Worm (Caenorhabditis elegans): ENCODE results near the gene srg-40.

ce11 chrV:11164475-11164874 lies at the start of gene srg-40:
- TF ChIP-seq lin-39 (tag; optimal IDR thresholded peaks at IDR 0.05) (no peak), zag-1 (tag; optimal IDR thresholded peaks at IDR 0.05) (no peak), ceh-28 (tag; optimal IDR thresholded peaks at IDR 0.05) (no peak), egl-5 (tag; optimal IDR thresholded peaks at IDR 0.05) (no peak), ceh-82 (tag; optimal IDR thresholded peaks at IDR 0.05) (no peak), nfya-1 (tag; optimal IDR thresholded peaks at IDR 0.05; ENCODE audit: insufficient read depth) (no peak), lsy-12 (tag; optimal IDR thresholded peaks at IDR 0.05) (no peak), elt-3 (tag; optimal IDR thresholded peaks at IDR 0.05) (no peak), elt-1 (tag; optimal IDR thresholded peaks at IDR 0.05) (no peak), lin-15B (tag; optimal IDR thresholded peaks at IDR 0.05) (no peak)
